Worm (Caenorhabditis elegans) whole organism, L1 larva: ENCODE data around the gene M05D6.9.

Source experiments
- C04F5.9 ChIP-seq: sonication (generic microtip); optimal IDR thresholded peaks from 2 replicates; lab custom pipeline; 2016; ENCODE audit warnings: missing genetic modification characterization, missing compliant biosample characterization
- C16A3.4 ChIP-seq: fragments of 150-350 bp; optimal IDR thresholded peaks from 2 replicates; lab custom pipeline; 2014; ENCODE audit warnings: missing biosample characterization, missing genetic modification characterization
- Y116A8C.19 ChIP-seq: sonication (generic microtip); optimal IDR thresholded peaks from 2 replicates; lab custom pipeline; 2016; ENCODE audit warnings: missing compliant biosample characterization, missing genetic modification characterization, borderline replicate concordance
- aha-1 ChIP-seq: fragments of 150-350 bp; optimal IDR thresholded peaks from 2 replicates; lab custom pipeline; 2014; ENCODE audit warnings: missing biosample characterization, missing genetic modification characterization
- alr-1 ChIP-seq: fragments of 200-800 bp; sonication (Bioruptor generic); optimal IDR thresholded peaks from 2 replicates; lab custom pipeline; 2018; ENCODE audit warnings: borderline replicate concordance, mild to moderate bottlenecking, missing genetic modification characterization, missing compliant biosample characterization
- aly-2 ChIP-seq: fragments of 150-350 bp; optimal IDR thresholded peaks from 2 replicates; lab custom pipeline; 2014; ENCODE audit warnings: missing biosample characterization, missing genetic modification characterization
- ama-1 ChIP-seq: fragments of 150-350 bp; optimal IDR thresholded peaks from 2 replicates; lab custom pipeline; 2014
- blmp-1 ChIP-seq: fragments of 150-350 bp; optimal IDR thresholded peaks from 2 replicates; lab custom pipeline; 2014; ENCODE audit warnings: missing biosample characterization, missing genetic modification characterization
- ceh-63 ChIP-seq: fragments of 200-800 bp; sonication (Bioruptor generic); optimal IDR thresholded peaks from 2 replicates; lab custom pipeline; 2018; ENCODE audit warnings: mild to moderate bottlenecking, missing genetic modification characterization, missing compliant biosample characterization
- ceh-82 ChIP-seq, 3 experiments: fragments of 150-350 bp in 1 of 3; sonication (generic microtip) in 2 of 3; optimal IDR thresholded peaks; 2 replicates each; lab custom pipeline; 2014 to 2017; ENCODE audit warnings: missing biosample characterization in 3 of 3, missing genetic modification characterization in 3 of 3
- dpl-1 ChIP-seq, 3 experiments: fragments of 150-350 bp in 2 of 3; sonication (generic microtip) in 1 of 3; optimal IDR thresholded peaks; 2 replicates each; lab custom pipeline; 2014 to 2017; ENCODE audit warnings: missing biosample characterization in 3 of 3, missing genetic modification characterization in 3 of 3, missing genetic modification reagents in 3 of 3
- dsc-1 ChIP-seq: sonication (generic microtip); optimal IDR thresholded peaks from 2 replicates; lab custom pipeline; 2016; ENCODE audit warnings: mild to moderate bottlenecking, missing genetic modification characterization, missing compliant biosample characterization
- efl-1 ChIP-seq, 4 experiments: fragments of 150-350 bp; optimal IDR thresholded peaks in 3 of 4; peaks in 1 of 4; 1 replicate in 1 of 4; 2 replicates in 3 of 4; lab custom pipeline; 2014; ENCODE audit warnings: missing biosample characterization in 2 of 4, missing genetic modification characterization in 2 of 4, missing genetic modification reagents in 2 of 4
- efl-3 ChIP-seq: fragments of 200-800 bp; sonication (Bioruptor generic); optimal IDR thresholded peaks from 2 replicates; lab custom pipeline; 2018; ENCODE audit warnings: mild to moderate bottlenecking, missing genetic modification characterization, missing compliant biosample characterization
- egl-13 ChIP-seq: sonication (generic microtip); optimal IDR thresholded peaks from 2 replicates; lab custom pipeline; 2016; ENCODE audit warnings: missing genotype, missing genetic modification reagents, missing genetic modification characterization, missing compliant biosample characterization
- egl-27 ChIP-seq, 2 experiments: fragments of 150-350 bp in 1 of 2; sonication (generic microtip); optimal IDR thresholded peaks; 3 replicates each; lab custom pipeline; 2017 to 2018; ENCODE audit warnings: missing biosample characterization in 2 of 2, missing genetic modification characterization in 2 of 2, missing genetic modification reagents in 2 of 2
- elt-2 ChIP-seq: sonication (generic microtip); optimal IDR thresholded peaks from 2 replicates; lab custom pipeline; 2016; ENCODE audit warnings: missing genetic modification characterization, mild to moderate bottlenecking, inconsistent platforms, missing compliant biosample characterization, missing genetic modification reagents
- fkh-4 ChIP-seq: sonication (generic microtip); optimal IDR thresholded peaks from 2 replicates; lab custom pipeline; 2016; ENCODE audit warnings: missing compliant biosample characterization, missing genetic modification characterization, borderline replicate concordance
- fkh-8 ChIP-seq: sonication (generic microtip); optimal IDR thresholded peaks from 2 replicates; lab custom pipeline; 2016; ENCODE audit warnings: mild to moderate bottlenecking, missing genetic modification characterization, missing compliant biosample characterization
- fos-1 ChIP-seq: fragments of 150-350 bp; optimal IDR thresholded peaks from 2 replicates; lab custom pipeline; 2014; ENCODE audit warnings: missing biosample characterization, missing genetic modification characterization
- grh-1 ChIP-seq: fragments of 200-800 bp; sonication (Bioruptor generic); IDR thresholded peaks from 2 replicates; pipeline ENCODE4 v1.3.6; 2022; ENCODE audit warnings: missing genetic modification reagents, missing genetic modification characterization, missing compliant biosample characterization
- irx-1 ChIP-seq: sonication (generic microtip); optimal IDR thresholded peaks from 2 replicates; lab custom pipeline; 2016; ENCODE audit warnings: missing genetic modification characterization, missing compliant biosample characterization
- isw-1 ChIP-seq: fragments of 200-800 bp; sonication (Bioruptor generic); IDR thresholded peaks from 2 replicates; pipeline ENCODE4 v1.3.6; 2022; ENCODE audit warnings: missing genetic modification characterization, missing compliant biosample characterization
- jun-1 ChIP-seq: fragments of 150-350 bp; optimal IDR thresholded peaks from 2 replicates; lab custom pipeline; 2014; ENCODE audit warnings: missing biosample characterization, missing genetic modification reagents, missing genetic modification characterization
- lin-13 ChIP-seq: fragments of 150-350 bp; optimal IDR thresholded peaks from 2 replicates; lab custom pipeline; 2014; ENCODE audit warnings: missing biosample characterization, missing genetic modification reagents, missing genetic modification characterization
- lin-14 ChIP-seq: fragments of 200-800 bp; sonication (Bioruptor generic); optimal IDR thresholded peaks from 2 replicates; lab custom pipeline; 2018; ENCODE audit warnings: mild to moderate bottlenecking, missing genetic modification characterization, moderate library complexity, missing compliant biosample characterization
- lin-15B ChIP-seq: fragments of 150-350 bp; sonication (generic microtip); optimal IDR thresholded peaks from 3 replicates; lab custom pipeline; 2014; ENCODE audit warnings: missing biosample characterization, missing genetic modification characterization
- lin-35 ChIP-seq, 2 experiments: fragments of 150-350 bp; optimal IDR thresholded peaks; 2 replicates each; lab custom pipeline; 2014; ENCODE audit warnings: missing biosample characterization in 2 of 2, missing genetic modification characterization in 2 of 2, missing genetic modification reagents in 2 of 2
- lin-39 ChIP-seq: fragments of 150-350 bp; optimal IDR thresholded peaks from 2 replicates; lab custom pipeline; 2014; ENCODE audit warnings: missing biosample characterization, missing genetic modification reagents, missing genetic modification characterization
- lir-3 ChIP-seq: sonication (generic microtip); optimal IDR thresholded peaks from 2 replicates; lab custom pipeline; 2016; ENCODE audit warnings: mild to moderate bottlenecking, missing genetic modification characterization, moderate library complexity, missing compliant biosample characterization; ENCODE audit not compliant: poor library complexity
- lsy-2 ChIP-seq, 2 experiments: fragments of 150-350 bp; optimal IDR thresholded peaks; 2 replicates each; lab custom pipeline; 2014; ENCODE audit warnings: missing biosample characterization in 2 of 2, missing genetic modification characterization in 2 of 2
- mdl-1 ChIP-seq, 2 experiments: fragments of 150-350 bp; optimal IDR thresholded peaks; 2 replicates each; lab custom pipeline; 2014 to 2017; ENCODE audit warnings: missing biosample characterization in 2 of 2, missing genetic modification characterization in 2 of 2, inconsistent platforms in 1 of 2
- mef-2 ChIP-seq: fragments of 150-350 bp; optimal IDR thresholded peaks from 2 replicates; lab custom pipeline; 2014; ENCODE audit warnings: missing biosample characterization, missing genetic modification characterization
- nhr-11 ChIP-seq: fragments of 150-350 bp; optimal IDR thresholded peaks from 2 replicates; lab custom pipeline; 2014; ENCODE audit warnings: missing biosample characterization, missing genetic modification characterization
- nhr-20 ChIP-seq: sonication (generic microtip); optimal IDR thresholded peaks from 2 replicates; lab custom pipeline; 2016; ENCODE audit warnings: mild to moderate bottlenecking, missing genetic modification characterization, missing compliant biosample characterization
- nhr-237 ChIP-seq: fragments of 150-350 bp; optimal IDR thresholded peaks from 2 replicates; lab custom pipeline; 2014; ENCODE audit warnings: missing biosample characterization, missing genetic modification characterization
- nhr-77 ChIP-seq: fragments of 150-350 bp; optimal IDR thresholded peaks from 2 replicates; lab custom pipeline; 2014; ENCODE audit warnings: missing biosample characterization, missing genetic modification characterization
- nhr-84 ChIP-seq: sonication (generic microtip); optimal IDR thresholded peaks from 2 replicates; lab custom pipeline; 2017; ENCODE audit warnings: missing biosample characterization, missing genetic modification characterization
- nhr-85 ChIP-seq: sonication (generic microtip); peaks from one replicate; lab custom pipeline; 2016; ENCODE audit warnings: missing genetic modification characterization, inconsistent platforms, missing compliant biosample characterization
- rnt-1 ChIP-seq: sonication (generic microtip); optimal IDR thresholded peaks from 2 replicates; lab custom pipeline; 2016; ENCODE audit warnings: mild to moderate bottlenecking, missing genetic modification characterization, moderate library complexity, missing compliant biosample characterization
- snu-23 ChIP-seq: sonication (generic microtip); optimal IDR thresholded peaks from 2 replicates; lab custom pipeline; 2016; ENCODE audit warnings: missing genetic modification characterization, missing compliant biosample characterization
- sup-37 ChIP-seq: fragments of 200-800 bp; sonication (Bioruptor generic); optimal IDR thresholded peaks from 2 replicates; lab custom pipeline; 2018; ENCODE audit warnings: mild to moderate bottlenecking, missing genetic modification characterization, missing compliant biosample characterization
- swsn-7 ChIP-seq: sonication (generic microtip); optimal IDR thresholded peaks from 2 replicates; lab custom pipeline; 2016; ENCODE audit warnings: missing genetic modification characterization, missing compliant biosample characterization
- tlp-1 ChIP-seq: fragments of 150-350 bp; optimal IDR thresholded peaks from 2 replicates; lab custom pipeline; 2014; ENCODE audit warnings: missing biosample characterization, missing genetic modification characterization
- unc-30 ChIP-seq: sonication (generic microtip); optimal IDR thresholded peaks from 2 replicates; lab custom pipeline; 2017; ENCODE audit warnings: missing biosample characterization, missing genetic modification characterization
- unc-98 ChIP-seq: fragments of 200-800 bp; sonication (Bioruptor generic); IDR thresholded peaks from 2 replicates; pipeline ENCODE4 v1.3.6; 2022; ENCODE audit warnings: missing genetic modification characterization, missing compliant biosample characterization
- vab-15 ChIP-seq: sonication (generic microtip); optimal IDR thresholded peaks from 2 replicates; lab custom pipeline; 2017; ENCODE audit warnings: missing genotype, mild to moderate bottlenecking, missing genetic modification characterization, missing compliant biosample characterization
- zag-1 ChIP-seq: fragments of 150-350 bp; optimal IDR thresholded peaks from 2 replicates; lab custom pipeline; 2014; ENCODE audit warnings: missing biosample characterization, missing genetic modification characterization
- ztf-11 ChIP-seq, 2 experiments: sonication (generic microtip); optimal IDR thresholded peaks; 2 replicates each; lab custom pipeline; 2016 to 2017; ENCODE audit warnings: missing genetic modification characterization in 2 of 2, missing biosample characterization in 1 of 2, missing compliant biosample characterization in 1 of 2
- ztf-4 ChIP-seq: fragments of 150-350 bp; optimal IDR thresholded peaks from 2 replicates; lab custom pipeline; 2014; ENCODE audit warnings: missing biosample characterization, missing genetic modification characterization

The M05D6.9 gene

DNA sequence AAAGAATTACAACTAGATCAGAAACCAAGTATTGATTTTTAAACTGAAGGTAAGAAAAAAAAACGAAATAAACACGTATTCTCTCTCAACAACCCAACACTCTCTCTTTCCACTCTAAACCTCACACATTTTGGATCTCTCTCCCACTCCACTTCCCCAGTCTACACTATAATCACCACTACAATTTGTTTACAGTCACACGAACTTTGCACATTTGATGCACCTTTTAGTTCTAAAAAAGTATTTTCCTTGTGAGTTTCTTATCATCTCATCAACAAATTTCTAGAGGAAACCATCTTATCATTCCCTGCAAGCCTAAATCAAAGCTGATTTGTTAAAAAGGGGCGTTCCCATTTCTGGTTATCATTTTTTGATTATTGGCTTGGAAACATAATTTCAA is 9.5 kb upstream of the M05D6.9 start (continued):
- TF ChIP-seq snu-23 (GFP tag; lab: Kevin White, UChicago) (peak; percentile 59), dpl-1 (GFP tag; optimal IDR thresholded peaks at IDR 0.05; lab: Kevin White, UChicago) (peak in 1 of 3 experiments; percentile 3), ztf-11 (tag; optimal IDR thresholded peaks at IDR 0.05; lab: Kevin White, UChicago) (no peak), sup-37 (GFP tag; lab: Kevin White, UChicago) (no peak), unc-30 (tag; lab: Kevin White, UChicago) (no peak), fkh-4 (tag; lab: Kevin White, UChicago) (no peak), efl-3 (GFP tag; lab: Kevin White, UChicago) (no peak), nhr-20 (tag; lab: Kevin White, UChicago) (peak; percentile 67), irx-1 (no peak), Y116A8C.19 (tag; lab: Kevin White, UChicago) (no peak), ztf-4 (tag; lab: Kevin White, UChicago) (peak; percentile 16), elt-2 (tag; lab: Kevin White, UChicago) (peak; percentile 90), lin-15B (no peak), lir-3 (tag; lab: Kevin White, UChicago) (no peak), jun-1 (tag; lab: Kevin White, UChicago) (peak; percentile 53), mef-2 (tag; lab: Kevin White, UChicago) (no peak), efl-1 (optimal IDR thresholded peaks at IDR 0.05; lab: Kevin White, UChicago) (no peak), efl-1 (GFP tag; optimal IDR thresholded peaks at IDR 0.05 in 1 of 2; lab: Kevin White, UChicago) (no peak), zag-1 (tag; lab: Kevin White, UChicago) (no peak), aly-2 (tag; lab: Kevin White, UChicago) (no peak), swsn-7 (tag; lab: Kevin White, UChicago) (no peak), lin-39 (tag; lab: Kevin White, UChicago) (no peak), tlp-1 (tag; lab: Kevin White, UChicago) (no peak), ceh-82 (tag; optimal IDR thresholded peaks at IDR 0.05; lab: Kevin White, UChicago) (no peak), nhr-11 (no peak), lin-14 (peak; percentile 40), ama-1 (no peak), vab-15 (no peak), unc-98 (GFP tag; lab: Robert Waterston, UW) (no peak), C16A3.4 (tag; lab: Kevin White, UChicago) (peak; percentile 19), dsc-1 (tag; lab: Kevin White, UChicago) (no peak), fkh-8 (tag; lab: Kevin White, UChicago) (no peak), grh-1 (GFP tag; lab: Robert Waterston, UW) (no peak), aha-1 (tag; lab: Kevin White, UChicago) (no peak), nhr-77 (tag; lab: Kevin White, UChicago) (no peak), ceh-63 (no peak), egl-13 (tag; lab: Kevin White, UChicago) (no peak), nhr-237 (tag; lab: Kevin White, UChicago) (no peak), lin-35 (GFP tag; optimal IDR thresholded peaks at IDR 0.05; lab: Kevin White, UChicago) (peak in 1 of 2 experiments; percentile 46), egl-27 (tag; optimal IDR thresholded peaks at IDR 0.05; lab: Kevin White, UChicago) (no peak), fos-1 (tag; lab: Kevin White, UChicago) (no peak), mdl-1 (tag; optimal IDR thresholded peaks at IDR 0.05; lab: Kevin White, UChicago) (no peak)

DNA sequence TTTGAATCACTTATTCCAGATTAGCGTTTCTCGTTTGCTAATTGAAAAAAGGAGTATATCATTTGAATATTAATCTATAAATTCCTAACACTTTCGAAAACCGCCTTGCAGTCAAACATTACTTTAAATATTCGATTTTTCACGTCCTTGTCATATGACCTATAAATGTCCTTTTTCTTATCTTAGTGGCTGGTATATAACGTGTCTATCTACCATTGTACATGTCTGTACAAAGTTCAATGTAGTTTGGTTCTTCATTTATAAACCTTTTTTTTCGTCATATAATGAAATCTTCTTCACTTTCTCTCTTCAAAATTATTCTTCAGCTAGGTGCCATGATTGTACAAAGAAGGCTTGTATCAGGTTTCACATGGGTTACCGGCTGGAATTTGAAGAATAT is 8.5 kb upstream of the M05D6.9 start, which contains the start of gene gbh-2:
Gene gbh-2, plus strand, starts transcription at position 277 of the 400 bp plus-strand sequence.
- peak; percentile 39 for TF ChIP-seq blmp-1 (tag; lab: Kevin White, UChicago)
- no peak for TF ChIP-seq irx-1
- no peak for TF ChIP-seq isw-1 (GFP tag; lab: Robert Waterston, UW)
- no peak for TF ChIP-seq nhr-77 (tag; lab: Kevin White, UChicago)
- TF ChIP-seq efl-1 (optimal IDR thresholded peaks at IDR 0.05; lab: Kevin White, UChicago), result no peak
- TF ChIP-seq efl-1 (GFP tag; optimal IDR thresholded peaks at IDR 0.05 in 1 of 2; lab: Kevin White, UChicago), result peak in 1 of 2 experiments; percentile 79
- TF ChIP-seq C04F5.9 (tag; lab: Kevin White, UChicago), result no peak
- TF ChIP-seq lsy-2 (tag; optimal IDR thresholded peaks at IDR 0.05; lab: Kevin White, UChicago), result peak; percentile 6 to 41
- no peak for TF ChIP-seq aha-1 (tag; lab: Kevin White, UChicago)
- no peak for TF ChIP-seq zag-1 (tag; lab: Kevin White, UChicago)
- TF ChIP-seq lin-13 (GFP tag; lab: Kevin White, UChicago), result no peak
- TF ChIP-seq lir-3 (tag; lab: Kevin White, UChicago), result no peak
- no peak for TF ChIP-seq unc-98 (GFP tag; lab: Robert Waterston, UW)
- peak; percentile 69 for TF ChIP-seq nhr-85
- no peak for TF ChIP-seq alr-1 (tag; lab: Kevin White, UChicago)
- no peak for TF ChIP-seq lin-15B
- TF ChIP-seq fos-1 (tag; lab: Kevin White, UChicago), result no peak
- no peak for TF ChIP-seq Y116A8C.19 (tag; lab: Kevin White, UChicago)
- no peak for TF ChIP-seq rnt-1 (tag; lab: Kevin White, UChicago)
- no peak for TF ChIP-seq vab-15
- TF ChIP-seq snu-23 (GFP tag; lab: Kevin White, UChicago), result peak; percentile 48
- no peak for TF ChIP-seq aly-2 (tag; lab: Kevin White, UChicago)
- peak in 1 of 2 experiments; percentile 72 for TF ChIP-seq lin-35 (GFP tag; optimal IDR thresholded peaks at IDR 0.05; lab: Kevin White, UChicago)
- no peak for TF ChIP-seq nhr-84 (tag; lab: Kevin White, UChicago)
- TF ChIP-seq nhr-11, result no peak
